Worm (Caenorhabditis elegans): ENCODE measurements around the gene npp-24.

- no peak for TF ChIP-seq W03F9.2 (tag; optimal IDR thresholded peaks at IDR 0.05)
- no peak for TF ChIP-seq him-1 (tag; optimal IDR thresholded peaks at IDR 0.05)
Measured at ce11 chrII:5503760-5504159, 1.9 kb upstream of the npp-24 start, which contains the start of gene cyp-44A1.
